Fruit fly (Drosophila melanogaster) whole organism, embryonic: ENCODE data around the gene CG17187.

Experiments
- CG10209 ChIP-seq: fragments of 200-800 bp; sonication (Bioruptor generic); optimal IDR thresholded peaks from 3 replicates; lab custom pipeline; 2017; ENCODE audit warnings: missing biosample characterization, mild to moderate bottlenecking, missing genetic modification characterization, missing genetic modification reagents
- CG10267 ChIP-seq: fragments of 200-800 bp; sonication (Bioruptor generic); optimal IDR thresholded peaks from 2 replicates; lab custom pipeline; 2018; ENCODE audit warnings: missing biosample characterization, mild to moderate bottlenecking, missing genetic modification characterization, moderate library complexity
- CG11085 ChIP-seq: fragments of 200-800 bp; sonication (Bioruptor generic); IDR thresholded peaks from 2 replicates; pipeline ENCODE4 v1.3.6; 2022; ENCODE audit warnings: missing biosample characterization, missing genetic modification characterization
- CG11560 ChIP-seq: fragments of 200-800 bp; sonication (Bioruptor generic); IDR thresholded peaks from 3 replicates; pipeline ENCODE4 v1.3.6; 2022; ENCODE audit warnings: missing biosample characterization, missing genetic modification characterization
- CG12299 ChIP-seq: fragments of 200-800 bp; sonication (Bioruptor generic); optimal IDR thresholded peaks from 2 replicates; lab custom pipeline; 2018; ENCODE audit warnings: missing biosample characterization, mild to moderate bottlenecking, missing genetic modification characterization
- CG12769 ChIP-seq: fragments of 200-800 bp; sonication (Bioruptor generic); optimal IDR thresholded peaks from 2 replicates; lab custom pipeline; 2019; ENCODE audit warnings: missing biosample characterization, mild to moderate bottlenecking, missing genetic modification characterization, moderate library complexity
- CG13296 ChIP-seq: fragments of 200-800 bp; sonication (Bioruptor generic); optimal IDR thresholded peaks from 3 replicates; lab custom pipeline; 2018; ENCODE audit warnings: missing biosample characterization, mild to moderate bottlenecking, missing genetic modification characterization
- CG14710 ChIP-seq: fragments of 200-800 bp; sonication (Bioruptor generic); optimal IDR thresholded peaks from 3 replicates; lab custom pipeline; 2019; ENCODE audit warnings: missing biosample characterization, mild to moderate bottlenecking, missing genetic modification characterization, moderate library complexity
- CG15514 ChIP-seq: fragments of 200-800 bp; sonication (Bioruptor generic); optimal IDR thresholded peaks from 3 replicates; lab custom pipeline; 2017; ENCODE audit warnings: missing biosample characterization, missing genetic modification characterization, mild to moderate bottlenecking, moderate library complexity, missing genetic modification reagents
- CG18262 ChIP-seq: fragments of 200-800 bp; optimal IDR thresholded peaks from 3 replicates; lab custom pipeline; 2019; ENCODE audit warnings: missing biosample characterization, mild to moderate bottlenecking, missing genetic modification characterization, moderate library complexity
- CG3065 ChIP-seq: fragments of 200-800 bp; sonication (Bioruptor generic); optimal IDR thresholded peaks from 2 replicates; lab custom pipeline; 2016; ENCODE audit warnings: missing biosample characterization, missing genetic modification characterization
- CG3847 ChIP-seq: fragments of 200-800 bp; sonication (Bioruptor generic); IDR thresholded peaks from 2 replicates; pipeline ENCODE4 v1.3.6; 2022; ENCODE audit warnings: missing biosample characterization, missing genetic modification characterization
- CG4404 ChIP-seq: fragments of 200-800 bp; sonication (Bioruptor generic); IDR thresholded peaks from 2 replicates; pipeline ENCODE4 v1.3.6; 2022; ENCODE audit warnings: missing biosample characterization, missing genetic modification characterization
- CG4707 ChIP-seq: fragments of 200-800 bp; sonication (Bioruptor generic); optimal IDR thresholded peaks from 2 replicates; lab custom pipeline; 2018; ENCODE audit warnings: missing biosample characterization, mild to moderate bottlenecking, missing genetic modification characterization, moderate library complexity
- CG5180 ChIP-seq: fragments of 200-800 bp; sonication (Bioruptor generic); optimal IDR thresholded peaks from 3 replicates; lab custom pipeline; 2017; ENCODE audit warnings: missing biosample characterization, missing genetic modification characterization, mild to moderate bottlenecking, moderate library complexity, missing genetic modification reagents
- CG6689 ChIP-seq: fragments of 200-800 bp; sonication (Bioruptor generic); IDR thresholded peaks from 2 replicates; pipeline ENCODE4 v1.3.6; 2022; ENCODE audit warnings: missing biosample characterization, missing genetic modification characterization
- CG7357 ChIP-seq: fragments of 200-800 bp; sonication (Bioruptor generic); IDR thresholded peaks from 3 replicates; pipeline ENCODE4 v1.3.6; 2022; ENCODE audit warnings: missing biosample characterization, missing genetic modification characterization
- CG7963 ChIP-seq: fragments of 200-800 bp; sonication (Bioruptor generic); IDR thresholded peaks from 3 replicates; pipeline ENCODE4 v1.3.6; 2022; ENCODE audit warnings: missing biosample characterization, missing genetic modification characterization; ENCODE audit not compliant: partially characterized antibody
- CG8290 ChIP-seq, 3 experiments: fragments of 200-800 bp; sonication (Bioruptor generic); optimal IDR thresholded peaks; 2 replicates each; lab custom pipeline; 2016 to 2019; ENCODE audit warnings: missing biosample characterization in 3 of 3, missing genetic modification characterization in 3 of 3, mild to moderate bottlenecking in 2 of 3, moderate library complexity in 1 of 3
- CG9727 ChIP-seq: fragments of 200-800 bp; sonication (Bioruptor generic); optimal IDR thresholded peaks from 3 replicates; lab custom pipeline; 2017; ENCODE audit warnings: missing biosample characterization, mild to moderate bottlenecking, missing genetic modification characterization
- CHES-1-like ChIP-seq: fragments of 200-800 bp; sonication (Bioruptor generic); optimal IDR thresholded peaks from 2 replicates; lab custom pipeline; 2016; ENCODE audit warnings: missing biosample characterization, missing genetic modification characterization
- Deaf1 ChIP-seq: fragments of 200-800 bp; optimal IDR thresholded peaks from 3 replicates; lab custom pipeline; 2019; ENCODE audit warnings: missing biosample characterization, mild to moderate bottlenecking, missing genetic modification characterization, moderate library complexity
- Elba2 ChIP-seq: fragments of 200-800 bp; sonication (Bioruptor generic); optimal IDR thresholded peaks from 3 replicates; lab custom pipeline; 2016; ENCODE audit warnings: missing biosample characterization, missing genetic modification characterization
- Fer1 ChIP-seq: fragments of 200-800 bp; sonication (Bioruptor generic); optimal IDR thresholded peaks from 2 replicates; lab custom pipeline; 2017; ENCODE audit warnings: missing biosample characterization, mild to moderate bottlenecking, missing genetic modification characterization
- Hey ChIP-seq: fragments of 200-800 bp; sonication (Bioruptor generic); optimal IDR thresholded peaks from 3 replicates; lab custom pipeline; 2018; ENCODE audit warnings: missing biosample characterization, mild to moderate bottlenecking, missing genetic modification characterization
- Hmr ChIP-seq: fragments of 200-800 bp; sonication (Bioruptor generic); optimal IDR thresholded peaks from 3 replicates; lab custom pipeline; 2017; ENCODE audit warnings: mild to moderate bottlenecking, missing biosample characterization, missing genetic modification reagents, missing genetic modification characterization
- Hr78 ChIP-seq, 2 experiments: fragments of 200-800 bp in 1 of 2; fragments of >200 bp in 1 of 2; sonication (Bioruptor generic) in 1 of 2; optimal IDR thresholded peaks; 2 replicates each; lab custom pipeline; 2017 to 2019; ENCODE audit warnings: missing biosample characterization in 2 of 2, missing genetic modification characterization in 2 of 2, mild to moderate bottlenecking in 1 of 2, moderate library complexity in 1 of 2
- MESR4 ChIP-seq: fragments of 200-800 bp; sonication (Bioruptor generic); optimal IDR thresholded peaks from 2 replicates; lab custom pipeline; 2018; ENCODE audit warnings: missing biosample characterization, mild to moderate bottlenecking, missing genetic modification characterization, moderate library complexity
- NC2α ChIP-seq: fragments of 200-800 bp; sonication (Bioruptor generic); optimal IDR thresholded peaks from 2 replicates; lab custom pipeline; 2016; ENCODE audit warnings: missing biosample characterization, missing genetic modification characterization
- NFAT ChIP-seq: fragments of 200-800 bp; sonication (Bioruptor generic); IDR thresholded peaks from 2 replicates; pipeline ENCODE4 v1.3.6; 2022; ENCODE audit warnings: missing biosample characterization, missing genetic modification characterization
- Nf-YA ChIP-seq: fragments of 200-800 bp; sonication (Bioruptor generic); IDR thresholded peaks from 2 replicates; pipeline ENCODE4 v1.3.6; 2022; ENCODE audit warnings: missing biosample characterization, missing genetic modification characterization
- Nf-YC ChIP-seq: fragments of 200-800 bp; optimal IDR thresholded peaks from 3 replicates; lab custom pipeline; 2019; ENCODE audit warnings: missing biosample characterization, mild to moderate bottlenecking, missing genetic modification characterization, moderate library complexity
- Ptx1 ChIP-seq: fragments of 200-800 bp; sonication (Bioruptor generic); IDR thresholded peaks from 2 replicates; pipeline ENCODE4 v1.3.6; 2022; ENCODE audit warnings: missing biosample characterization, missing genetic modification characterization
- Rx ChIP-seq: fragments of 200-800 bp; sonication (Bioruptor generic); IDR thresholded peaks from 2 replicates; pipeline ENCODE4 v1.3.6; 2022; ENCODE audit warnings: missing biosample characterization, missing genetic modification characterization
- YL-1 ChIP-seq: fragments of 200-800 bp; sonication (Bioruptor generic); optimal IDR thresholded peaks from 3 replicates; lab custom pipeline; 2017; ENCODE audit warnings: missing biosample characterization, mild to moderate bottlenecking, missing genetic modification characterization
- az2 ChIP-seq: fragments of 200-800 bp; sonication (Bioruptor generic); optimal IDR thresholded peaks from 3 replicates; lab custom pipeline; 2016; ENCODE audit warnings: missing biosample characterization, missing genetic modification characterization
- cad ChIP-seq: fragments of >200 bp; optimal IDR thresholded peaks from 2 replicates; lab custom pipeline; 2017; ENCODE audit warnings: missing biosample characterization, missing genetic modification characterization
- caup ChIP-seq: fragments of 200-800 bp; sonication (Bioruptor generic); optimal IDR thresholded peaks from 3 replicates; lab custom pipeline; 2017; ENCODE audit warnings: missing biosample characterization, mild to moderate bottlenecking, missing genetic modification characterization, moderate library complexity; ENCODE audit not compliant: severe bottlenecking
- crp ChIP-seq, 2 experiments: fragments of 200-800 bp; sonication (Bioruptor generic); optimal IDR thresholded peaks; 2 replicates in 1 of 2; 3 replicates in 1 of 2; lab custom pipeline; 2017; ENCODE audit warnings: missing biosample characterization in 2 of 2, missing genetic modification characterization in 2 of 2, mild to moderate bottlenecking in 1 of 2, moderate library complexity in 1 of 2
- cwo ChIP-seq: fragments of 200-800 bp; sonication (Bioruptor generic); optimal IDR thresholded peaks from 3 replicates; lab custom pipeline; 2017; ENCODE audit warnings: missing biosample characterization, missing genetic modification characterization, mild to moderate bottlenecking, moderate library complexity, missing genetic modification reagents
- ems ChIP-seq: fragments of 200-800 bp; sonication (Bioruptor generic); optimal IDR thresholded peaks from 3 replicates; lab custom pipeline; 2016; ENCODE audit warnings: missing biosample characterization, missing genetic modification characterization
- ken ChIP-seq: fragments of 200-800 bp; sonication (Bioruptor generic); IDR thresholded peaks from 3 replicates; pipeline ENCODE4 v1.3.6; 2022; ENCODE audit warnings: missing biosample characterization, missing genetic modification characterization
- lola ChIP-seq, 3 experiments: fragments of >200 bp in 2 of 3; fragments of 200-800 bp in 1 of 3; sonication (Bioruptor generic) in 1 of 3; optimal IDR thresholded peaks; 2 replicates each; lab custom pipeline; 2017 to 2019; ENCODE audit warnings: missing biosample characterization in 3 of 3, missing genetic modification characterization in 3 of 3, mild to moderate bottlenecking in 1 of 3, moderate library complexity in 1 of 3
- nmo ChIP-seq: fragments of 200-800 bp; sonication (Bioruptor generic); optimal IDR thresholded peaks from 2 replicates; lab custom pipeline; 2018; ENCODE audit warnings: missing biosample characterization, mild to moderate bottlenecking, missing genetic modification characterization, moderate library complexity
- pita ChIP-seq: fragments of 200-800 bp; sonication (Bioruptor generic); optimal IDR thresholded peaks from 2 replicates; lab custom pipeline; 2017; ENCODE audit warnings: missing biosample characterization, mild to moderate bottlenecking, missing genetic modification characterization
- row ChIP-seq: fragments of 200-800 bp; sonication (Bioruptor generic); IDR thresholded peaks from 3 replicates; pipeline ENCODE4 v1.3.6; 2022; ENCODE audit warnings: missing biosample characterization, missing genetic modification characterization
- sug ChIP-seq: fragments of 200-800 bp; optimal IDR thresholded peaks from 2 replicates; lab custom pipeline; 2019; ENCODE audit warnings: missing biosample characterization, mild to moderate bottlenecking, missing genetic modification characterization, moderate library complexity
- zen ChIP-seq: fragments of 200-800 bp; sonication (Bioruptor generic); optimal IDR thresholded peaks from 3 replicates; lab custom pipeline; 2018; ENCODE audit warnings: missing biosample characterization, mild to moderate bottlenecking, missing genetic modification characterization, moderate library complexity

Gene CG17187

dm6 chr3R:11243057-11243740 lies 11.5 kb upstream of the CG17187 start (continued):
- peak; percentile 4 for TF ChIP-seq MESR4
- TF ChIP-seq CG10267 (tag; lab: Kevin White, UChicago), result peak; percentile 34
- no peak for TF ChIP-seq CG11560 (tag; lab: Robert Waterston, UW)
- no peak for TF ChIP-seq NFAT (GFP tag; lab: Robert Waterston, UW)
- TF ChIP-seq cwo (GFP tag; lab: Kevin White, UChicago), result peak; percentile 55
- TF ChIP-seq CG8290 (GFP tag; optimal IDR thresholded peaks at IDR 0.05; lab: Kevin White, UChicago), result peak; percentile 11
- TF ChIP-seq CG8290 (tag; optimal IDR thresholded peaks at IDR 0.05; lab: Kevin White, UChicago), result peak in 1 of 2 experiments; percentile 13
- peak; percentile 56 for TF ChIP-seq CG18262
- TF ChIP-seq Nf-YC, result peak; percentile 49
- peak; percentile 36 for TF ChIP-seq CG12299
- peak; percentile 59 for TF ChIP-seq CG9727 (GFP tag; lab: Kevin White, UChicago)
- peak; percentile 15 for TF ChIP-seq Hmr
- TF ChIP-seq caup, result peak; percentile 22
- TF ChIP-seq CG3847, result no peak
- no peak for TF ChIP-seq NC2α
- TF ChIP-seq CG3065 (GFP tag; lab: Kevin White, UChicago), result no peak
- no peak for TF ChIP-seq CG4707 (GFP tag; lab: Kevin White, UChicago)
- no peak for TF ChIP-seq CG10209
- TF ChIP-seq Deaf1, result no peak
- no peak for TF ChIP-seq Rx (GFP tag; lab: Robert Waterston, UW)
- no peak for TF ChIP-seq YL-1
- peak; percentile 16; the same call in 1 of the 3 replicates for TF ChIP-seq row (GFP tag; lab: Robert Waterston, UW)
- no peak for TF ChIP-seq CG4404 (GFP tag; lab: Robert Waterston, UW)
- TF ChIP-seq CG5180 (GFP tag; lab: Kevin White, UChicago), result peak; percentile 29
- TF ChIP-seq lola (GFP tag; optimal IDR thresholded peaks at IDR 0.05; lab: Kevin White, UChicago), result no peak
- TF ChIP-seq ken (GFP tag; lab: Robert Waterston, UW), result no peak
- peak; percentile 4 for TF ChIP-seq ems
- peak in 1 of 2 experiments; percentile 63 for TF ChIP-seq Hr78 (GFP tag; optimal IDR thresholded peaks at IDR 0.05; lab: Kevin White, UChicago)
- peak; percentile 44; the same call in 1 of the 2 replicates for TF ChIP-seq CG6689 (GFP tag; lab: Robert Waterston, UW)
- no peak for TF ChIP-seq CG7357 (GFP tag; lab: Robert Waterston, UW)
- peak; percentile 77 for TF ChIP-seq CG13296 (GFP tag; lab: Kevin White, UChicago)
- TF ChIP-seq az2 (GFP tag; lab: Kevin White, UChicago), result no peak
- TF ChIP-seq zen (tag; lab: Kevin White, UChicago), result peak; percentile 6
- TF ChIP-seq CG12769 (tag; lab: Kevin White, UChicago), result peak; percentile 72
- TF ChIP-seq Elba2 (GFP tag; lab: Kevin White, UChicago), result no peak
- peak; percentile 38; the same call in 1 of the 2 replicates for TF ChIP-seq Ptx1 (GFP tag; lab: Robert Waterston, UW)
- TF ChIP-seq Nf-YA (GFP tag; lab: Robert Waterston, UW), result no peak
- no peak for TF ChIP-seq CG7963 (GFP tag; lab: Robert Waterston, UW)
- peak; percentile 33 for TF ChIP-seq CG14710 (tag; lab: Kevin White, UChicago)
- TF ChIP-seq Hey (tag; lab: Kevin White, UChicago), result no peak
- no peak for TF ChIP-seq pita (GFP tag; lab: Kevin White, UChicago)
- TF ChIP-seq crp (GFP tag; optimal IDR thresholded peaks at IDR 0.05; lab: Kevin White, UChicago), result peak in 1 of 2 experiments; percentile 69
- TF ChIP-seq nmo (GFP tag; lab: Kevin White, UChicago), result peak; percentile 48
- no peak for TF ChIP-seq CHES-1-like (GFP tag; lab: Kevin White, UChicago)
- peak; percentile 24 for TF ChIP-seq sug (tag; lab: Kevin White, UChicago)
- TF ChIP-seq CG11085 (GFP tag; lab: Robert Waterston, UW), result no peak
- TF ChIP-seq Fer1, result peak; percentile 77
- no peak for TF ChIP-seq cad (GFP tag; lab: Kevin White, UChicago)
- peak; percentile 55 for TF ChIP-seq CG15514 (GFP tag; lab: Kevin White, UChicago)
